Worm (Caenorhabditis elegans) whole organism, L1 larva: ENCODE measurements around the gene F31E8.4.

Experiments used
- alr-1 ChIP-seq: fragments of 200-800 bp; sonication (Bioruptor generic); optimal IDR thresholded peaks from 2 replicates; lab custom pipeline; 2018; ENCODE audit warnings: borderline replicate concordance, mild to moderate bottlenecking, missing genetic modification characterization, missing compliant biosample characterization
- aly-2 ChIP-seq: fragments of 150-350 bp; optimal IDR thresholded peaks from 2 replicates; lab custom pipeline; 2014; ENCODE audit warnings: missing biosample characterization, missing genetic modification characterization
- blmp-1 ChIP-seq: fragments of 150-350 bp; optimal IDR thresholded peaks from 2 replicates; lab custom pipeline; 2014; ENCODE audit warnings: missing biosample characterization, missing genetic modification characterization
- dsc-1 ChIP-seq: sonication (generic microtip); optimal IDR thresholded peaks from 2 replicates; lab custom pipeline; 2016; ENCODE audit warnings: mild to moderate bottlenecking, missing genetic modification characterization, missing compliant biosample characterization
- efl-1 ChIP-seq, 4 experiments: fragments of 150-350 bp; optimal IDR thresholded peaks in 3 of 4; peaks in 1 of 4; 1 replicate in 1 of 4; 2 replicates in 3 of 4; lab custom pipeline; 2014; ENCODE audit warnings: missing biosample characterization in 2 of 4, missing genetic modification characterization in 2 of 4, missing genetic modification reagents in 2 of 4
- efl-3 ChIP-seq: fragments of 200-800 bp; sonication (Bioruptor generic); optimal IDR thresholded peaks from 2 replicates; lab custom pipeline; 2018; ENCODE audit warnings: mild to moderate bottlenecking, missing genetic modification characterization, missing compliant biosample characterization
- egl-13 ChIP-seq: sonication (generic microtip); optimal IDR thresholded peaks from 2 replicates; lab custom pipeline; 2016; ENCODE audit warnings: missing genotype, missing genetic modification reagents, missing genetic modification characterization, missing compliant biosample characterization
- egl-27 ChIP-seq, 2 experiments: fragments of 150-350 bp in 1 of 2; sonication (generic microtip); optimal IDR thresholded peaks; 3 replicates each; lab custom pipeline; 2017 to 2018; ENCODE audit warnings: missing biosample characterization in 2 of 2, missing genetic modification characterization in 2 of 2, missing genetic modification reagents in 2 of 2
- elt-2 ChIP-seq: sonication (generic microtip); optimal IDR thresholded peaks from 2 replicates; lab custom pipeline; 2016; ENCODE audit warnings: missing genetic modification characterization, mild to moderate bottlenecking, inconsistent platforms, missing compliant biosample characterization, missing genetic modification reagents
- elt-3 ChIP-seq, 6 experiments: fragments of 150-350 bp in 1 of 6; sonication (generic microtip); optimal IDR thresholded peaks; 2 replicates each; lab custom pipeline; 2017 to 2018; ENCODE audit warnings: missing biosample characterization in 6 of 6, missing genetic modification characterization in 6 of 6, inconsistent platforms in 1 of 6
- fkh-10 ChIP-seq: sonication (generic microtip); optimal IDR thresholded peaks from 2 replicates; lab custom pipeline; 2017; ENCODE audit warnings: missing biosample characterization, missing genetic modification reagents, missing genetic modification characterization
- hpl-2 ChIP-seq: fragments of 150-350 bp; optimal IDR thresholded peaks from 2 replicates; lab custom pipeline; 2014; ENCODE audit warnings: missing biosample characterization, missing genetic modification reagents, missing genetic modification characterization
- irx-1 ChIP-seq: sonication (generic microtip); optimal IDR thresholded peaks from 2 replicates; lab custom pipeline; 2016; ENCODE audit warnings: missing genetic modification characterization, missing compliant biosample characterization
- isw-1 ChIP-seq: fragments of 200-800 bp; sonication (Bioruptor generic); IDR thresholded peaks from 2 replicates; pipeline ENCODE4 v1.3.6; 2022; ENCODE audit warnings: missing genetic modification characterization, missing compliant biosample characterization
- jun-1 ChIP-seq: fragments of 150-350 bp; optimal IDR thresholded peaks from 2 replicates; lab custom pipeline; 2014; ENCODE audit warnings: missing biosample characterization, missing genetic modification reagents, missing genetic modification characterization
- lin-14 ChIP-seq: fragments of 200-800 bp; sonication (Bioruptor generic); optimal IDR thresholded peaks from 2 replicates; lab custom pipeline; 2018; ENCODE audit warnings: mild to moderate bottlenecking, missing genetic modification characterization, moderate library complexity, missing compliant biosample characterization
- lin-35 ChIP-seq, 2 experiments: fragments of 150-350 bp; optimal IDR thresholded peaks; 2 replicates each; lab custom pipeline; 2014; ENCODE audit warnings: missing biosample characterization in 2 of 2, missing genetic modification characterization in 2 of 2, missing genetic modification reagents in 2 of 2
- lsy-2 ChIP-seq, 2 experiments: fragments of 150-350 bp; optimal IDR thresholded peaks; 2 replicates each; lab custom pipeline; 2014; ENCODE audit warnings: missing biosample characterization in 2 of 2, missing genetic modification characterization in 2 of 2
- mep-1 ChIP-seq: fragments of 150-350 bp; optimal IDR thresholded peaks from 2 replicates; lab custom pipeline; 2014; ENCODE audit warnings: missing biosample characterization, missing genetic modification characterization
- nhr-19 ChIP-seq: fragments of 200-800 bp; sonication (Bioruptor generic); conservative IDR thresholded peaks from 2 replicates; pipeline ENCODE4 v1.3.6; 2022; ENCODE audit warnings: missing genetic modification characterization, missing compliant biosample characterization
- nhr-20 ChIP-seq: sonication (generic microtip); optimal IDR thresholded peaks from 2 replicates; lab custom pipeline; 2016; ENCODE audit warnings: mild to moderate bottlenecking, missing genetic modification characterization, missing compliant biosample characterization
- nhr-47 ChIP-seq: sonication (generic microtip); optimal IDR thresholded peaks from 2 replicates; lab custom pipeline; 2016; ENCODE audit warnings: mild to moderate bottlenecking, missing genetic modification characterization, moderate library complexity, missing compliant biosample characterization
- nhr-71 ChIP-seq: sonication (generic microtip); optimal IDR thresholded peaks from 2 replicates; lab custom pipeline; 2016; ENCODE audit warnings: mild to moderate bottlenecking, missing genetic modification characterization, moderate library complexity, missing compliant biosample characterization
- nhr-77 ChIP-seq: fragments of 150-350 bp; optimal IDR thresholded peaks from 2 replicates; lab custom pipeline; 2014; ENCODE audit warnings: missing biosample characterization, missing genetic modification characterization
- nhr-84 ChIP-seq: sonication (generic microtip); optimal IDR thresholded peaks from 2 replicates; lab custom pipeline; 2017; ENCODE audit warnings: missing biosample characterization, missing genetic modification characterization
- nhr-85 ChIP-seq: sonication (generic microtip); peaks from one replicate; lab custom pipeline; 2016; ENCODE audit warnings: missing genetic modification characterization, inconsistent platforms, missing compliant biosample characterization
- rnt-1 ChIP-seq: sonication (generic microtip); optimal IDR thresholded peaks from 2 replicates; lab custom pipeline; 2016; ENCODE audit warnings: mild to moderate bottlenecking, missing genetic modification characterization, moderate library complexity, missing compliant biosample characterization
- snu-23 ChIP-seq: sonication (generic microtip); optimal IDR thresholded peaks from 2 replicates; lab custom pipeline; 2016; ENCODE audit warnings: missing genetic modification characterization, missing compliant biosample characterization
- swsn-7 ChIP-seq: sonication (generic microtip); optimal IDR thresholded peaks from 2 replicates; lab custom pipeline; 2016; ENCODE audit warnings: missing genetic modification characterization, missing compliant biosample characterization
- unc-98 ChIP-seq: fragments of 200-800 bp; sonication (Bioruptor generic); IDR thresholded peaks from 2 replicates; pipeline ENCODE4 v1.3.6; 2022; ENCODE audit warnings: missing genetic modification characterization, missing compliant biosample characterization
- vab-15 ChIP-seq: sonication (generic microtip); optimal IDR thresholded peaks from 2 replicates; lab custom pipeline; 2017; ENCODE audit warnings: missing genotype, mild to moderate bottlenecking, missing genetic modification characterization, missing compliant biosample characterization
- ztf-11 ChIP-seq, 2 experiments: sonication (generic microtip); optimal IDR thresholded peaks; 2 replicates each; lab custom pipeline; 2016 to 2017; ENCODE audit warnings: missing genetic modification characterization in 2 of 2, missing biosample characterization in 1 of 2, missing compliant biosample characterization in 1 of 2

The F31E8.4 gene

ce11 chrII:6833781-6834339 lies 33.9 kb upstream of the F31E8.4 start:
- TF ChIP-seq efl-1 (optimal IDR thresholded peaks at IDR 0.05; lab: Kevin White, UChicago) (no peak), efl-1 (GFP tag; optimal IDR thresholded peaks at IDR 0.05 in 1 of 2; lab: Kevin White, UChicago) (peak in 1 of 2 experiments; percentile 41), nhr-19 (GFP tag; lab: Robert Waterston, UW) (no peak), swsn-7 (tag; lab: Kevin White, UChicago) (peak; percentile 6), nhr-84 (tag; lab: Kevin White, UChicago) (no peak), unc-98 (GFP tag; lab: Robert Waterston, UW) (no peak), nhr-20 (peak; percentile 65), snu-23 (GFP tag; lab: Kevin White, UChicago) (peak; percentile 43), jun-1 (tag; lab: Kevin White, UChicago) (peak; percentile 13), nhr-85 (tag; lab: Kevin White, UChicago) (peak; percentile 72), lsy-2 (tag; optimal IDR thresholded peaks at IDR 0.05; lab: Kevin White, UChicago) (peak in 1 of 2 experiments; percentile 33), lin-35 (GFP tag; optimal IDR thresholded peaks at IDR 0.05; lab: Kevin White, UChicago) (peak in 1 of 2 experiments; percentile 35), egl-13 (tag; lab: Kevin White, UChicago) (no peak), lin-14 (GFP tag; lab: Kevin White, UChicago) (peak; percentile 67), egl-27 (tag; optimal IDR thresholded peaks at IDR 0.05; lab: Kevin White, UChicago) (peak; percentile 64 to 69), blmp-1 (tag; lab: Kevin White, UChicago) (peak; percentile 55), alr-1 (tag; lab: Kevin White, UChicago) (no peak), hpl-2 (GFP tag; lab: Kevin White, UChicago) (no peak), nhr-77 (no peak), elt-2 (tag; lab: Kevin White, UChicago) (peak; percentile 4), vab-15 (tag; lab: Kevin White, UChicago) (no peak), mep-1 (peak; percentile 60), nhr-71 (peak; percentile 54), nhr-47 (tag; lab: Kevin White, UChicago) (peak; percentile 27)

ce11 chrII:6832695-6833389 lies 32.9 kb upstream of the F31E8.4 start:
- TF ChIP-seq elt-3 (tag; optimal IDR thresholded peaks at IDR 0.05; lab: Kevin White, UChicago) (no peak), efl-3 (no peak), efl-1 (optimal IDR thresholded peaks at IDR 0.05; lab: Kevin White, UChicago) (no peak), efl-1 (GFP tag; optimal IDR thresholded peaks at IDR 0.05 in 1 of 2; lab: Kevin White, UChicago) (peak in 1 of 2 experiments; percentile 70), nhr-71 (peak; percentile 29), lin-14 (GFP tag; lab: Kevin White, UChicago) (peak; percentile 65), irx-1 (peak; percentile 39), rnt-1 (tag; lab: Kevin White, UChicago) (peak; percentile 14), blmp-1 (tag; lab: Kevin White, UChicago) (peak; percentile 46), egl-27 (tag; optimal IDR thresholded peaks at IDR 0.05; lab: Kevin White, UChicago) (peak in 1 of 2 experiments; percentile 62), nhr-85 (tag; lab: Kevin White, UChicago) (peak; percentile 80), dsc-1 (peak; percentile 46)

- TF ChIP-seq aly-2 (tag; lab: Kevin White, UChicago) (no peak), alr-1 (tag; lab: Kevin White, UChicago) (no peak), isw-1 (GFP tag; lab: Robert Waterston, UW) (no peak), unc-98 (GFP tag; lab: Robert Waterston, UW) (no peak), fkh-10 (GFP tag; lab: Kevin White, UChicago) (peak; percentile 52), irx-1 (no peak), efl-1 (optimal IDR thresholded peaks at IDR 0.05; lab: Kevin White, UChicago) (no peak), efl-1 (GFP tag; optimal IDR thresholded peaks at IDR 0.05 in 1 of 2; lab: Kevin White, UChicago) (peak in 1 of 2 experiments; percentile 70), dsc-1 (no peak), ztf-11 (tag; optimal IDR thresholded peaks at IDR 0.05; lab: Kevin White, UChicago) (no peak), nhr-77 (no peak), mep-1 (no peak)
Observed at ce11 chrII:6832207-6832606, 32.3 kb upstream of the F31E8.4 start.
